Fruit fly (Drosophila melanogaster): Measurements from ENCODE around the gene Pfdn5.

Pfdn5 gene

dm6 chr3R:22447195-22447873 lies 39.5 kb upstream of the Pfdn5 start, which contains the start of gene CG34288 (continued):
- TF ChIP-seq CG8944 (GFP tag; optimal IDR thresholded peaks at IDR 0.05): no peak
- TF ChIP-seq Ravus (GFP tag; IDR thresholded peaks at IDR 0.05): no peak
- TF ChIP-seq sens-2 (GFP tag; IDR thresholded peaks at IDR 0.05): no peak
- no peak for TF ChIP-seq CG7963 (GFP tag; IDR thresholded peaks at IDR 0.05; ENCODE audit: partially characterized antibody)
- TF ChIP-seq HLHmδ (GFP tag; optimal IDR thresholded peaks at IDR 0.05): no peak
- no peak for TF ChIP-seq Sry-δ (GFP tag; optimal IDR thresholded peaks at IDR 0.05)
- TF ChIP-seq salm (tag; optimal IDR thresholded peaks at IDR 0.05): no peak
- TF ChIP-seq E2f2 (GFP tag; IDR thresholded peaks at IDR 0.05): peak; percentile 85
- TF ChIP-seq ind (GFP tag; optimal IDR thresholded peaks at IDR 0.05): no peak
- no peak for TF ChIP-seq CG2202 (tag; optimal IDR thresholded peaks at IDR 0.05)
- no peak for TF ChIP-seq CG10321 (GFP tag; IDR thresholded peaks at IDR 0.05)
- peak; percentile 34; the same call in 2 of the 3 replicates for TF ChIP-seq zfh1 (GFP tag; IDR thresholded peaks at IDR 0.05)
- TF ChIP-seq Fer1 (GFP tag; optimal IDR thresholded peaks at IDR 0.05): no peak
- TF ChIP-seq CG7745 (tag; optimal IDR thresholded peaks at IDR 0.05): no peak
- no peak for TF ChIP-seq tup (GFP tag; optimal IDR thresholded peaks at IDR 0.05)
- TF ChIP-seq Asciz (GFP tag; optimal IDR thresholded peaks at IDR 0.05): no peak
- TF ChIP-seq Antp (GFP tag; optimal IDR thresholded peaks at IDR 0.05): peak; percentile 68
- no peak for TF ChIP-seq CG11696 (GFP tag; IDR thresholded peaks at IDR 0.05)
- no peak for TF ChIP-seq BtbVII (GFP tag; optimal IDR thresholded peaks at IDR 0.05)
- TF ChIP-seq Scr (GFP tag; IDR thresholded peaks at IDR 0.05; ENCODE audit: partially characterized antibody): peak; percentile 26; the same call in 1 of the 2 replicates
- no peak for TF ChIP-seq CG31365 (tag; optimal IDR thresholded peaks at IDR 0.05)
- no peak for TF ChIP-seq CG2116 (GFP tag; optimal IDR thresholded peaks at IDR 0.05)
- no peak for TF ChIP-seq CG12744 (GFP tag; optimal IDR thresholded peaks at IDR 0.05)
- TF ChIP-seq pfk (GFP tag; optimal IDR thresholded peaks at IDR 0.05): no peak
- no peak for TF ChIP-seq CTCF (GFP tag; optimal IDR thresholded peaks at IDR 0.05)
- TF ChIP-seq CG8388 (GFP tag; optimal IDR thresholded peaks at IDR 0.05): no peak
- no peak for TF ChIP-seq CG11695 (GFP tag; IDR thresholded peaks at IDR 0.05)
- no peak for TF ChIP-seq Fer2 (tag; optimal IDR thresholded peaks at IDR 0.05)
- no peak for TF ChIP-seq hb (GFP tag; IDR thresholded peaks at IDR 0.05; ENCODE audit: partially characterized antibody)
- TF ChIP-seq Abd-B (GFP tag; optimal IDR thresholded peaks at IDR 0.05): no peak
- peak; percentile 41; the same call in 1 of the 2 replicates for TF ChIP-seq Xrp1 (GFP tag; IDR thresholded peaks at IDR 0.05)
- TF ChIP-seq pho (GFP tag; optimal IDR thresholded peaks at IDR 0.05): peak; percentile 4
- TF ChIP-seq z (GFP tag; IDR thresholded peaks at IDR 0.05): no peak
- no peak for TF ChIP-seq schlank (tag; optimal IDR thresholded peaks at IDR 0.05)
- no peak for TF ChIP-seq CG14050 (GFP tag; IDR thresholded peaks at IDR 0.05)
- no peak for TF ChIP-seq Oaz (GFP tag; IDR thresholded peaks at IDR 0.05)
- no peak for TF ChIP-seq CG4328 (GFP tag; optimal IDR thresholded peaks at IDR 0.05)
- peak; percentile 26; the same call in 1 of the 2 replicates for TF ChIP-seq lmd (GFP tag; IDR thresholded peaks at IDR 0.05)
- TF ChIP-seq knrl (GFP tag; IDR thresholded peaks at IDR 0.05; ENCODE audit: partially characterized antibody): no peak
- no peak for TF ChIP-seq Hmr (GFP tag; optimal IDR thresholded peaks at IDR 0.05)
- no peak for TF ChIP-seq Hand (GFP tag; optimal IDR thresholded peaks at IDR 0.05)
- no peak for TF ChIP-seq usp (GFP tag; optimal IDR thresholded peaks at IDR 0.05)
- no peak for TF ChIP-seq CG14965 (GFP tag; optimal IDR thresholded peaks at IDR 0.05; ENCODE audit: borderline replicate concordance)
- TF ChIP-seq CG11093 (GFP tag; IDR thresholded peaks at IDR 0.05): no peak
- TF ChIP-seq Gsc (GFP tag; IDR thresholded peaks at IDR 0.05): no peak
- no peak for TF ChIP-seq Adf1 (GFP tag; IDR thresholded peaks at IDR 0.05)
- 0 out of 3 replicates have a peak, but pooled peaks have one; percentile 29 for TF ChIP-seq Optix (GFP tag; IDR thresholded peaks at IDR 0.05)
- TF ChIP-seq CG17912 (GFP tag; optimal IDR thresholded peaks at IDR 0.05): no peak
- TF ChIP-seq CG10543 (GFP tag; optimal IDR thresholded peaks at IDR 0.05): peak; percentile 37
- TF ChIP-seq CG32532 (GFP tag; IDR thresholded peaks at IDR 0.05): peak; percentile 74
- no peak for TF ChIP-seq run (tag; optimal IDR thresholded peaks at IDR 0.05)

Data from whole organism, embryonic.